Worm (Caenorhabditis elegans) whole organism, L1 larva: ENCODE results near the gene plep-1.

Source experiments
- C04F5.9 ChIP-seq: sonication (generic microtip); optimal IDR thresholded peaks from 2 replicates; lab custom pipeline; 2016; ENCODE audit warnings: missing genetic modification characterization, missing compliant biosample characterization
- F16B12.6 ChIP-seq: fragments of 150-350 bp; optimal IDR thresholded peaks from 2 replicates; lab custom pipeline; 2014; ENCODE audit warnings: missing biosample characterization, missing genetic modification characterization
- aly-2 ChIP-seq: fragments of 150-350 bp; optimal IDR thresholded peaks from 2 replicates; lab custom pipeline; 2014; ENCODE audit warnings: missing biosample characterization, missing genetic modification characterization
- ceh-8 ChIP-seq: fragments of 200-800 bp; sonication (Bioruptor generic); optimal IDR thresholded peaks from 2 replicates; lab custom pipeline; 2018; ENCODE audit warnings: mild to moderate bottlenecking, missing genetic modification characterization, moderate library complexity, missing compliant biosample characterization
- ceh-82 ChIP-seq, 3 experiments: fragments of 150-350 bp in 1 of 3; sonication (generic microtip) in 2 of 3; optimal IDR thresholded peaks; 2 replicates each; lab custom pipeline; 2014 to 2017; ENCODE audit warnings: missing biosample characterization in 3 of 3, missing genetic modification characterization in 3 of 3
- ceh-90 ChIP-seq: sonication (generic microtip); optimal IDR thresholded peaks from 2 replicates; lab custom pipeline; 2016; ENCODE audit warnings: missing genetic modification characterization, missing compliant biosample characterization
- dpl-1 ChIP-seq, 3 experiments: fragments of 150-350 bp in 2 of 3; sonication (generic microtip) in 1 of 3; optimal IDR thresholded peaks; 2 replicates each; lab custom pipeline; 2014 to 2017; ENCODE audit warnings: missing biosample characterization in 3 of 3, missing genetic modification characterization in 3 of 3, missing genetic modification reagents in 3 of 3
- efl-1 ChIP-seq, 4 experiments: fragments of 150-350 bp; optimal IDR thresholded peaks in 3 of 4; peaks in 1 of 4; 1 replicate in 1 of 4; 2 replicates in 3 of 4; lab custom pipeline; 2014; ENCODE audit warnings: missing biosample characterization in 2 of 4, missing genetic modification characterization in 2 of 4, missing genetic modification reagents in 2 of 4
- egl-13 ChIP-seq: sonication (generic microtip); optimal IDR thresholded peaks from 2 replicates; lab custom pipeline; 2016; ENCODE audit warnings: missing genotype, missing genetic modification reagents, missing genetic modification characterization, missing compliant biosample characterization
- egl-27 ChIP-seq, 2 experiments: fragments of 150-350 bp in 1 of 2; sonication (generic microtip); optimal IDR thresholded peaks; 3 replicates each; lab custom pipeline; 2017 to 2018; ENCODE audit warnings: missing biosample characterization in 2 of 2, missing genetic modification characterization in 2 of 2, missing genetic modification reagents in 2 of 2
- elt-2 ChIP-seq: sonication (generic microtip); optimal IDR thresholded peaks from 2 replicates; lab custom pipeline; 2016; ENCODE audit warnings: missing genetic modification characterization, mild to moderate bottlenecking, inconsistent platforms, missing compliant biosample characterization, missing genetic modification reagents
- elt-3 ChIP-seq, 6 experiments: fragments of 150-350 bp in 1 of 6; sonication (generic microtip); optimal IDR thresholded peaks; 2 replicates each; lab custom pipeline; 2017 to 2018; ENCODE audit warnings: missing biosample characterization in 6 of 6, missing genetic modification characterization in 6 of 6, inconsistent platforms in 1 of 6
- fkh-10 ChIP-seq: sonication (generic microtip); optimal IDR thresholded peaks from 2 replicates; lab custom pipeline; 2017; ENCODE audit warnings: missing biosample characterization, missing genetic modification reagents, missing genetic modification characterization
- fos-1 ChIP-seq: fragments of 150-350 bp; optimal IDR thresholded peaks from 2 replicates; lab custom pipeline; 2014; ENCODE audit warnings: missing biosample characterization, missing genetic modification characterization
- grh-1 ChIP-seq: fragments of 200-800 bp; sonication (Bioruptor generic); IDR thresholded peaks from 2 replicates; pipeline ENCODE4 v1.3.6; 2022; ENCODE audit warnings: missing genetic modification reagents, missing genetic modification characterization, missing compliant biosample characterization
- irx-1 ChIP-seq: sonication (generic microtip); optimal IDR thresholded peaks from 2 replicates; lab custom pipeline; 2016; ENCODE audit warnings: missing genetic modification characterization, missing compliant biosample characterization
- jun-1 ChIP-seq: fragments of 150-350 bp; optimal IDR thresholded peaks from 2 replicates; lab custom pipeline; 2014; ENCODE audit warnings: missing biosample characterization, missing genetic modification reagents, missing genetic modification characterization
- lir-3 ChIP-seq: sonication (generic microtip); optimal IDR thresholded peaks from 2 replicates; lab custom pipeline; 2016; ENCODE audit warnings: mild to moderate bottlenecking, missing genetic modification characterization, moderate library complexity, missing compliant biosample characterization; ENCODE audit not compliant: poor library complexity
- lsy-2 ChIP-seq, 2 experiments: fragments of 150-350 bp; optimal IDR thresholded peaks; 2 replicates each; lab custom pipeline; 2014; ENCODE audit warnings: missing biosample characterization in 2 of 2, missing genetic modification characterization in 2 of 2
- mep-1 ChIP-seq: fragments of 150-350 bp; optimal IDR thresholded peaks from 2 replicates; lab custom pipeline; 2014; ENCODE audit warnings: missing biosample characterization, missing genetic modification characterization
- nhr-11 ChIP-seq: fragments of 150-350 bp; optimal IDR thresholded peaks from 2 replicates; lab custom pipeline; 2014; ENCODE audit warnings: missing biosample characterization, missing genetic modification characterization
- nhr-20 ChIP-seq: sonication (generic microtip); optimal IDR thresholded peaks from 2 replicates; lab custom pipeline; 2016; ENCODE audit warnings: mild to moderate bottlenecking, missing genetic modification characterization, missing compliant biosample characterization
- nhr-237 ChIP-seq: fragments of 150-350 bp; optimal IDR thresholded peaks from 2 replicates; lab custom pipeline; 2014; ENCODE audit warnings: missing biosample characterization, missing genetic modification characterization
- nhr-47 ChIP-seq: sonication (generic microtip); optimal IDR thresholded peaks from 2 replicates; lab custom pipeline; 2016; ENCODE audit warnings: mild to moderate bottlenecking, missing genetic modification characterization, moderate library complexity, missing compliant biosample characterization
- nhr-84 ChIP-seq: sonication (generic microtip); optimal IDR thresholded peaks from 2 replicates; lab custom pipeline; 2017; ENCODE audit warnings: missing biosample characterization, missing genetic modification characterization
- pag-3 ChIP-seq: sonication (generic microtip); optimal IDR thresholded peaks from 2 replicates; lab custom pipeline; 2017; ENCODE audit warnings: missing genetic modification characterization, mild to moderate bottlenecking, missing compliant biosample characterization, antibody characterized with exemption, borderline replicate concordance; ENCODE audit not compliant: insufficient read depth
- pqm-1 ChIP-seq: sonication (generic microtip); optimal IDR thresholded peaks from 3 replicates; lab custom pipeline; 2017; ENCODE audit warnings: missing biosample characterization, missing genetic modification characterization
- rnt-1 ChIP-seq: sonication (generic microtip); optimal IDR thresholded peaks from 2 replicates; lab custom pipeline; 2016; ENCODE audit warnings: mild to moderate bottlenecking, missing genetic modification characterization, moderate library complexity, missing compliant biosample characterization
- sup-37 ChIP-seq: fragments of 200-800 bp; sonication (Bioruptor generic); optimal IDR thresholded peaks from 2 replicates; lab custom pipeline; 2018; ENCODE audit warnings: mild to moderate bottlenecking, missing genetic modification characterization, missing compliant biosample characterization
- swsn-7 ChIP-seq: sonication (generic microtip); optimal IDR thresholded peaks from 2 replicates; lab custom pipeline; 2016; ENCODE audit warnings: missing genetic modification characterization, missing compliant biosample characterization
- tbx-2 ChIP-seq: sonication (generic microtip); optimal IDR thresholded peaks from 2 replicates; lab custom pipeline; 2016; ENCODE audit warnings: missing genetic modification characterization, missing compliant biosample characterization
- unc-130 ChIP-seq: fragments of 150-350 bp; optimal IDR thresholded peaks from 2 replicates; lab custom pipeline; 2017; ENCODE audit warnings: missing biosample characterization, missing genetic modification characterization, inconsistent platforms
- unc-30 ChIP-seq: sonication (generic microtip); optimal IDR thresholded peaks from 2 replicates; lab custom pipeline; 2017; ENCODE audit warnings: missing biosample characterization, missing genetic modification characterization
- unc-62 ChIP-seq: fragments of 150-350 bp; optimal IDR thresholded peaks from 2 replicates; lab custom pipeline; 2014; ENCODE audit warnings: missing biosample characterization, missing genetic modification reagents, missing genetic modification characterization
- unc-86 ChIP-seq: sonication (generic microtip); optimal IDR thresholded peaks from 2 replicates; lab custom pipeline; 2016; ENCODE audit warnings: missing genetic modification characterization, missing compliant biosample characterization
- zag-1 ChIP-seq: fragments of 150-350 bp; optimal IDR thresholded peaks from 2 replicates; lab custom pipeline; 2014; ENCODE audit warnings: missing biosample characterization, missing genetic modification characterization

plep-1 gene

DNA sequence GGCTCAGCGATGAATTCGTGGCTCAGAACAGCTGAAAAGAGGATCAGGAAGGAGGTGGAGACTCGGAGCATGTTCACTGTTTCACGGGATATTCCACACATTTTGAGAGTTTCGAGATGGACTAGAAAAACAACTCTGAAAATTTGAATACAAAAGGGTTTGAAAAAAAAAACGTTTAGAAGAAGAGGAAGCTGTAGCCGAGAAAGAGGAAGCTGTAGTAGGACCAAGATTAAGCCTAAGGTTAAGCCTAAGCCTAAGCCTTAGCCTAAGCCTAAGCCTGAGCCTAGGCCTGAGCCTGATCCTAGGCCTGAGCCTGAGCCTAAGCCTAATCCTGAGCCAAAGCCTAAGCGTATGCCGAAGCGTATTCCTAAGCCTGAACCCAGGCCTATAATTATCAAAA lies at the start of gene plep-1:
Gene plep-1, minus strand, starts transcription at position 101 of the 400 bp plus-strand sequence.
- TF ChIP-seq nhr-11 (tag; lab: Kevin White, UChicago) (no peak), grh-1 (GFP tag; lab: Robert Waterston, UW) (no peak), nhr-20 (tag; lab: Kevin White, UChicago) (no peak), dpl-1 (GFP tag; optimal IDR thresholded peaks at IDR 0.05; lab: Kevin White, UChicago) (no peak), sup-37 (GFP tag; lab: Kevin White, UChicago) (no peak), ceh-90 (tag; lab: Kevin White, UChicago) (no peak), fkh-10 (GFP tag; lab: Kevin White, UChicago) (no peak), jun-1 (no peak), nhr-84 (tag; lab: Kevin White, UChicago) (no peak), elt-2 (tag; lab: Kevin White, UChicago) (no peak), unc-62 (GFP tag; lab: Kevin White, UChicago) (no peak), ceh-82 (tag; optimal IDR thresholded peaks at IDR 0.05; lab: Kevin White, UChicago) (no peak), pqm-1 (no peak), lir-3 (no peak), aly-2 (tag; lab: Kevin White, UChicago) (no peak), swsn-7 (tag; lab: Kevin White, UChicago) (no peak), irx-1 (tag; lab: Kevin White, UChicago) (no peak)

DNA sequence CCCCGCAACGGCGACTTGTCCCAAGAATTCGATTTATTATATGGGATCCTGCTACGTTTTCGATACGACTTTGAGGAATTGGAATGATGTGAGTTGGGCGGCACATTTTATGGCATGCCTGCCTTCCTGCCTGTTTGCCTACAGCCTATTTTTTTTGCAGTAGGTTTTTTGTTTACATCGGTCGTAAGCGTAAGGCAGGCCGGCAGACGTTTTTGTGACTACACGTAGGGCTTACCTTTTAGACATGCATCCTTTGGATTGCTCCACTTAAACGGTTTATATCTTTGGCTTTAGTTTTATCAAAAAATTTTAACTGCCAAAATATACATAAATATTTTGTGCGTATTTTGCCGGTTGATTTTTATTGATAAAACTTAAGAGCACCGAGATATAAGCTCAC lies 47.2 kb upstream of the plep-1 start:
- TF ChIP-seq nhr-237 (tag; lab: Kevin White, UChicago) (no peak), efl-1 (optimal IDR thresholded peaks at IDR 0.05; lab: Kevin White, UChicago) (no peak), efl-1 (GFP tag; optimal IDR thresholded peaks at IDR 0.05 in 1 of 2; lab: Kevin White, UChicago) (peak in 1 of 2 experiments; percentile 4)

DNA sequence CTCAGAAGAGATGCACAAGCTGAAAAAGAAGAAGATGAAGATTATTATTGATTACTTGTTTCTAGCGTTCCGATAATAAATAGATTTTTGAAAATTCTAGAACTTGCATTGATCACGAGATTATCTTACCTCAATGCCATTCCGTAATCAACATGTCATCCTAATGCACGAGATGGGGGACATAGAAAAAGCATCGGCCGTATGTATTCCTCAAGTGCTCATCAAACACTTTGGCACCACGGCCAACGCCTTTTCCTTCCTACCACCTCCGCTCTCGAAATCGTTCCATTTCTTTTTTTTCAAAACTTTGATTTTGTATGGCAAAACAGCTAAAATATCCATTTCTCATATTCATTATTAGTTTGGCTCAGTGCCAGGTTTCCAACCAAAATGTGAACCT lies 46.8 kb upstream of the plep-1 start, which contains the start of gene lat-2:
Gene lat-2, plus strand, starts transcription at position 301 of the 400 bp plus-strand sequence.
- no peak for TF ChIP-seq lsy-2 (tag; optimal IDR thresholded peaks at IDR 0.05; lab: Kevin White, UChicago)
- no peak for TF ChIP-seq unc-86 (tag; lab: Kevin White, UChicago)
- TF ChIP-seq pag-3 (tag; lab: Kevin White, UChicago), result no peak
- no peak for TF ChIP-seq lir-3
- no peak for TF ChIP-seq unc-130 (tag; lab: Kevin White, UChicago)
- TF ChIP-seq unc-30, result no peak
- TF ChIP-seq fos-1, result no peak
- no peak for TF ChIP-seq dpl-1 (GFP tag; optimal IDR thresholded peaks at IDR 0.05; lab: Kevin White, UChicago)
- no peak for TF ChIP-seq pqm-1

DNA sequence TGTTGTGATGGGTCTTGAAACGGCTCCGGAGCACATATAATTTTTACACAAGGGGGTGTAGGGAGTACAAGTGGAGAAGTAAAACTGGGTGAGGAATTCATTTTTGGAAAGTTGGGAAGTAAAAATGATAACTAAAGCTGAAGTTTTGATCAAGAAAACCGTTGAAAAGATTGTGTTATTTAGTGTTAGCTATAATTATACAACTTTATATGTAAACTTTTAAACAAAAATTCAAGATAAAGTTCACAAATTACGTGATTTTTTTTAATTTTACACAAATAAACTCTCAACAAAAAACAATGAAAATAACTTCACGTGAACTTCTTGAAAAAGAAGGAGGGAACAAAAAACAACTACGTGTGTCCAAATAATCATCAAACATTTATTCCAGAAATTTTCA lies 43.2 kb upstream of the plep-1 start, which contains the start of the genes H20J04.7 and H20J04.1:
Gene H20J04.7, minus strand, starts transcription at position 101 of the 400 bp plus-strand sequence.
Gene H20J04.1, plus strand, starts transcription at position 397 of the 400 bp plus-strand sequence.
- TF ChIP-seq aly-2 (tag; lab: Kevin White, UChicago), result no peak
- TF ChIP-seq C04F5.9 (tag; lab: Kevin White, UChicago), result no peak
- TF ChIP-seq zag-1 (tag; lab: Kevin White, UChicago), result no peak
- no peak for TF ChIP-seq ceh-8

DNA sequence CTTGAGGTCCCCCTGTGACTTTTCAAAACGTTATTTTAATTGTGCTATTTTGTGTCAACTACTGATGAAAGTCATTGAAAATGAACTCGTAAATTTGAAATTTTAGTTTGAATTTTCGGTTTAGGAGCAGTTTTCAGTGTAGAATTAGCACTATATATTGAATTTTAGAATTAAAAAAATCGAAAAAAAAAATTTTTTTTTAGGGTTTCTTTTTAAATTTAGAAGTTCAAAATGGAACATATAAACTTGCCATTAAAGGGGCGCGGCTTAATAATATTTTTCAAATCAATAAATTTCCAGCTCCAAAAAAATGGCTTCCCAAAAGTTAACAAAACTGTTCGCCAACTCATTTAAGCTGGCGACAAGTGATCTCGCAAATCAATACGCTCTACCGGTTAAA lies 38.9 kb upstream of the plep-1 start, which contains the start of gene H20J04.9:
Gene H20J04.9, plus strand, starts transcription at position 301 of the 400 bp plus-strand sequence.
- TF ChIP-seq efl-1 (optimal IDR thresholded peaks at IDR 0.05; lab: Kevin White, UChicago) (no peak), efl-1 (GFP tag; optimal IDR thresholded peaks at IDR 0.05 in 1 of 2; lab: Kevin White, UChicago) (no peak), elt-3 (tag; optimal IDR thresholded peaks at IDR 0.05; lab: Kevin White, UChicago) (no peak), mep-1 (tag; lab: Kevin White, UChicago) (no peak), F16B12.6 (no peak), egl-13 (tag; lab: Kevin White, UChicago) (no peak), tbx-2 (no peak), nhr-47 (no peak), egl-27 (tag; optimal IDR thresholded peaks at IDR 0.05; lab: Kevin White, UChicago) (no peak), rnt-1 (tag; lab: Kevin White, UChicago) (no peak)
